Worm (Caenorhabditis elegans): ENCODE results near the gene F47E1.4.

Gene F47E1.4

DNA sequence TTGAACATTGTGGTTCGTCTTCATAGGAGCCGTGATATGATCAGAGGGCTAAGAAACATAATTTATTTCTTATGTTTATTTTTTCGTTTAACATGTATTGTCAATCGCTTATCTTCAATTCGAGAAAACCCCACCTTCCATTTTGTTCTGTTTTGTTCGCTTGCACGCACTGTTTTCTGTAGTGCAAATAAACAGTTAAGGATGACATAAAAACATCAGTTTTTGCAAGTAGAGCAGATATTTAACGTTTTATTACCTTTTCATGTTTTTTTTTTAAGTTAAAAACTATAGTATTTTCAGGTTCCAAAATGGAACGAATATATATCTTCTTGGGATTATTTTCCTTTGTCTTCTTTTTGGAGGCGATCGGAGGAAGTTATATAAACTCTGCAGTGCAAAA lies 5.3 kb upstream of the F47E1.4 start, which contains the start of gene F47E1.2:
F47E1.2 (plus strand) TSS at position 301 of the 400 bp plus-strand sequence.
- TF ChIP-seq tbx-37 (GFP tag; conservative IDR thresholded peaks at IDR 0.05) (no peak), ama-1 (optimal IDR thresholded peaks at IDR 0.05) (no peak), scrt-1 (GFP tag; IDR thresholded peaks at IDR 0.05) (no peak), ceh-13 (GFP tag; optimal IDR thresholded peaks at IDR 0.05) (no peak), tra-4 (tag; optimal IDR thresholded peaks at IDR 0.05) (no peak), sea-1 (GFP tag; conservative IDR thresholded peaks at IDR 0.05) (no peak), B0310.2 (tag; optimal IDR thresholded peaks at IDR 0.05) (no peak), F13C5.2 (tag; optimal IDR thresholded peaks at IDR 0.05) (no peak), flt-1 (GFP tag; IDR thresholded peaks at IDR 0.05) (no peak), hmg-4 (GFP tag; optimal IDR thresholded peaks at IDR 0.05) (no peak), pes-1 (GFP tag; IDR thresholded peaks at IDR 0.05) (no peak), ceh-36 (tag; optimal IDR thresholded peaks at IDR 0.05) (no peak), tbx-11 (GFP tag; IDR thresholded peaks at IDR 0.05) (no peak), hnd-1 (tag; optimal IDR thresholded peaks at IDR 0.05) (no peak)

DNA sequence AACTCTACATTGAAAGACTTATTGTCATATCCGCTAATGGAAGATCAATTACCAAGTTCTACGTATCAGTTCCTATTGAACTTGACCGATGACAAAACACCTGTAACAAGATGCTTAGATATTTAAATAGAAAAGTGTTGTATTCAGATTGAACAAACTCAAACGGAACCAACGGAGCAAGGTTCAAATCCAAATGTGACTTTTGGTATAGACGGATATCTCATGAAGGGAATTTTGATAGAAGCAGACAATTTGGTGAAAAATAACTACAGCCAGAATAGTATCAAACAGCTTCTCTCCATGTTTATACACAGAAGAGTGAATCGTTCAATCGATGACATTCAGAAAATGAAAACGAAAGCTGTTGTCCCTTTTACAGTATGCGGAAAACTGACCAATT lies 816 bp downstream of the F47E1.4 start:
- no peak for TF ChIP-seq tbx-37 (GFP tag; conservative IDR thresholded peaks at IDR 0.05)
- no peak for TF ChIP-seq pes-1 (GFP tag; IDR thresholded peaks at IDR 0.05)
- TF ChIP-seq ama-1 (optimal IDR thresholded peaks at IDR 0.05) = no peak
- TF ChIP-seq flt-1 (GFP tag; IDR thresholded peaks at IDR 0.05) = no peak
- TF ChIP-seq hmg-4 (GFP tag; optimal IDR thresholded peaks at IDR 0.05) = no peak
- TF ChIP-seq tbx-11 (GFP tag; IDR thresholded peaks at IDR 0.05) = no peak
- TF ChIP-seq F13C5.2 (tag; optimal IDR thresholded peaks at IDR 0.05) = no peak
- no peak for TF ChIP-seq aly-1 (tag; optimal IDR thresholded peaks at IDR 0.05)

DNA sequence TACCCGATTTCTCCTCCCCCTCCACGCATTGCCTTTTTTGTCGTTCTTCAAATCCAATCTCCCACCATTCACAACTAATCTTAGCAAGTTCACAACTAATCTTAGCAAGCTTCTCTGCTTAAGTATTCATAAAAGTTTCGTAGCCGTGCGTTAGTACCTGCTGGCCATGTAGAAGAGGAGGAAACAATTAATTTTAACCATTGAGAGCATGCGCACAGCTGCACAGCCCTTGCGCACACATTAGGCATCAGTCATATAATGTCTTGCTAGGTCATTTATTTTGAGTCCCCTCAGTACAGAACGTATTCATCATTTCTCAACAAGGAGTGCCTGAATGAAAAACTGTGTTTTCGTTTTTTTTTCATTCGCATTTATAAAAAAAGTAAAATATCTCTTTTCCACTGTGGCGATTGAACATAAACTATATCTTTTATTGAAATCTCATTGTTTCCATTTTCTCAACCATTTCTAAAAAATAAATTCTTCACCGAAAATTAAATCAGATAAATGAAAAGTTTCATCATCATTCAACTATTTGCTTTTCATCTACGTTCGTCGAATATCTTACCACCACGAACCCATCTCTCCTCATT lies 4.7 kb downstream of the F47E1.4 start:
- no peak for TF ChIP-seq ama-1 (optimal IDR thresholded peaks at IDR 0.05)
- TF ChIP-seq tbx-37 (GFP tag; conservative IDR thresholded peaks at IDR 0.05) = no peak
- TF ChIP-seq hnd-1 (tag; optimal IDR thresholded peaks at IDR 0.05) = no peak
- TF ChIP-seq ceh-36 (tag; optimal IDR thresholded peaks at IDR 0.05) = no peak
- no peak for TF ChIP-seq tbx-11 (GFP tag; IDR thresholded peaks at IDR 0.05)
- TF ChIP-seq hmg-4 (GFP tag; optimal IDR thresholded peaks at IDR 0.05) = no peak
- TF ChIP-seq scrt-1 (GFP tag; IDR thresholded peaks at IDR 0.05) = no peak
- TF ChIP-seq ceh-13 (GFP tag; optimal IDR thresholded peaks at IDR 0.05) = no peak
- no peak for TF ChIP-seq B0310.2 (tag; optimal IDR thresholded peaks at IDR 0.05)
- TF ChIP-seq tra-4 (tag; optimal IDR thresholded peaks at IDR 0.05) = no peak
- no peak for TF ChIP-seq sea-1 (GFP tag; conservative IDR thresholded peaks at IDR 0.05)
- TF ChIP-seq aly-1 (tag; optimal IDR thresholded peaks at IDR 0.05) = no peak
- no peak for TF ChIP-seq pes-1 (GFP tag; IDR thresholded peaks at IDR 0.05)
- no peak for TF ChIP-seq F13C5.2 (tag; optimal IDR thresholded peaks at IDR 0.05)
- TF ChIP-seq flt-1 (GFP tag; IDR thresholded peaks at IDR 0.05) = no peak
- TF ChIP-seq ets-7 (tag; optimal IDR thresholded peaks at IDR 0.05) = no peak
- TF ChIP-seq hmbx-1 (tag; optimal IDR thresholded peaks at IDR 0.05) = no peak

DNA sequence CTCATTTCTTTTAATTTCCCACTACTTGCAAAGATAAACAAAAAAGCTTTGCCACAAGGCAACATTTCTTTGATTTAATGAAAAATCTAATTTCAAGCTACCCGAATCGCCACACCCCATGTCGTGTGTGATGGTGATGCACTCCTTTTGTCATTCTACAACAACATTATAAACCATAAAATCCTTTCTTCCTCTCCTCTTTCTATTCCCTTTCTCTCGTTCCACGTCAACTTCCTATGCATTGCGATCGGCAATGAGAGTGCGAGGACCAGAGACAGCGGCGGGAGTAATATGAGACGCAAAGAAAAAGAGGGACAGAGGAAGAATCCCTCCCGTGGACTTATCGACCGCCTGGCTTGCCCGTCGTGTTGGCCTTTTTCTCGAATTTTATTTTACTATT lies 5.5 kb downstream of the F47E1.4 start:
- no peak for TF ChIP-seq ets-7 (tag; optimal IDR thresholded peaks at IDR 0.05)
- TF ChIP-seq aly-1 (tag; optimal IDR thresholded peaks at IDR 0.05) = peak; percentile 18
- TF ChIP-seq hmg-4 (GFP tag; optimal IDR thresholded peaks at IDR 0.05) = peak; percentile 63

DNA sequence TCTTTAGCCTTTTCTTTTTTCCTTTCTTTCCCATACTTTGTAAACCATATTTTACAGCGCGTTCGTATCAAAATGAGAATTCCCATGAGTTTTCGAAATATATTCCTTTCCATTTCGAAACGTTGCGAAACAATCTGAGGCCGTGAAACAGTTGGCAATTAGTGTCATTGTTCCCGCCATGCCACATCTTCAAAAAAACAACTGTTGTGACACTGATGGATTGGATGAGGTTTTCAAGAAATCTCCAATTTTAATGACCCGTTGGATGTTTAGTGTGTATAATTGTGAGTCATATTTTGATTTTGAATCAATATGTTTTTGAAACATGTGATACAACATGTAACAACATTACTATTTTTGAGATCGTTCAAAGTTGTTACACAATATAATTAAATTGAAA lies 6.4 kb downstream of the F47E1.4 start:
- no peak for TF ChIP-seq flt-1 (GFP tag; IDR thresholded peaks at IDR 0.05)
- TF ChIP-seq B0310.2 (tag; optimal IDR thresholded peaks at IDR 0.05) = no peak
- TF ChIP-seq tbx-37 (GFP tag; conservative IDR thresholded peaks at IDR 0.05) = no peak
- no peak for TF ChIP-seq hnd-1 (tag; optimal IDR thresholded peaks at IDR 0.05)
- no peak for TF ChIP-seq hmg-4 (GFP tag; optimal IDR thresholded peaks at IDR 0.05)
- no peak for TF ChIP-seq ama-1 (optimal IDR thresholded peaks at IDR 0.05)
- TF ChIP-seq aly-1 (tag; optimal IDR thresholded peaks at IDR 0.05) = no peak
- TF ChIP-seq pes-1 (GFP tag; IDR thresholded peaks at IDR 0.05) = no peak
- no peak for TF ChIP-seq tbx-11 (GFP tag; IDR thresholded peaks at IDR 0.05)
- TF ChIP-seq hmbx-1 (tag; optimal IDR thresholded peaks at IDR 0.05) = no peak
- no peak for TF ChIP-seq F13C5.2 (tag; optimal IDR thresholded peaks at IDR 0.05)
- TF ChIP-seq ceh-13 (GFP tag; optimal IDR thresholded peaks at IDR 0.05) = no peak
- no peak for TF ChIP-seq ceh-36 (tag; optimal IDR thresholded peaks at IDR 0.05)

DNA sequence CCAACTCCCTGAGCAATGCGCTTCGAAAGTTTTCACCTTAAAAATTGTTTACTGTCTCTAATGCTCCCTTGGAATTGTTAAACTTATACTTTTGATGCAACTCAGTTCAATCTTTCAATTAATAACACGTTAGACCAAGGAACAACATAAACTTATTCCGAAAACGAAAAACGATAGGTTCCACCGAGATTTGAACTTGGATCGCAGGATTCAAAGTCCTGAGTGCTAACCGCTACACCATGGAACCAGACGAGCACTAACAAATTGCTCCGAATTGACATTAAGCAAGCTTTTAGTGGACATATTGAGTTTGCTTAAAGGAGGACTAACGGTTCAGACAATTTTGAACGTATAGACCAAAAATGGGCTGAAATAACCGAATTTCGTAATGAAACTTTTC lies 11.9 kb downstream of the F47E1.4 start:
- TF ChIP-seq hmg-4 (GFP tag; optimal IDR thresholded peaks at IDR 0.05) (no peak), F13C5.2 (tag; optimal IDR thresholded peaks at IDR 0.05) (no peak), aly-1 (tag; optimal IDR thresholded peaks at IDR 0.05) (no peak)

DNA sequence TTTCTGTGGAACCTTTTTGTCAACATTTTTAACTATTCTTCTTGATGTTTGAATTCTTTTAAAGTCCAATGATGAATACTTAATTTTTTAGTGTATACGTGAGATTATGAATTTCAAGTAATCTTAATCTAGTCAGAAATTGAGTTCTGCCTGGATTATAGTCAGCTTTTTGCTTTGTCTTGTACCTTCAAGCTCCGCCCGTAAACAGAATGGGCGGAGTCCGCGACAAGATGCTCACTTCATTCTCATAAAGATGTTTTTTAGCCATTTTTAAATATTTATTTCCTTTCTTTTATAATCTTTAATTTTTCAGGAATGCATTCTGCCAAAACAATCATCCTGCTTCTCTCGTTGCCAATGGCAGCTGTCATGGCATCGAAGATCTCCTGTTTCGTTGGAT lies 14.3 kb downstream of the F47E1.4 start, which contains the start of gene F47E1.1:
F47E1.1 (plus strand) TSS at position 301 of the 400 bp plus-strand sequence.
- TF ChIP-seq hnd-1 (tag; optimal IDR thresholded peaks at IDR 0.05) (no peak), ets-7 (tag; optimal IDR thresholded peaks at IDR 0.05) (no peak), hmg-4 (GFP tag; optimal IDR thresholded peaks at IDR 0.05) (no peak), tbx-37 (GFP tag; conservative IDR thresholded peaks at IDR 0.05) (no peak), F13C5.2 (tag; optimal IDR thresholded peaks at IDR 0.05) (no peak), B0310.2 (tag; optimal IDR thresholded peaks at IDR 0.05) (no peak), scrt-1 (GFP tag; IDR thresholded peaks at IDR 0.05) (no peak), ama-1 (optimal IDR thresholded peaks at IDR 0.05) (no peak), tra-4 (tag; optimal IDR thresholded peaks at IDR 0.05) (no peak), aly-1 (tag; optimal IDR thresholded peaks at IDR 0.05) (no peak), ceh-36 (tag; optimal IDR thresholded peaks at IDR 0.05) (no peak), sea-1 (GFP tag; conservative IDR thresholded peaks at IDR 0.05) (no peak), tbx-11 (GFP tag; IDR thresholded peaks at IDR 0.05) (no peak), ceh-13 (GFP tag; optimal IDR thresholded peaks at IDR 0.05) (no peak), flt-1 (GFP tag; IDR thresholded peaks at IDR 0.05) (no peak)

DNA sequence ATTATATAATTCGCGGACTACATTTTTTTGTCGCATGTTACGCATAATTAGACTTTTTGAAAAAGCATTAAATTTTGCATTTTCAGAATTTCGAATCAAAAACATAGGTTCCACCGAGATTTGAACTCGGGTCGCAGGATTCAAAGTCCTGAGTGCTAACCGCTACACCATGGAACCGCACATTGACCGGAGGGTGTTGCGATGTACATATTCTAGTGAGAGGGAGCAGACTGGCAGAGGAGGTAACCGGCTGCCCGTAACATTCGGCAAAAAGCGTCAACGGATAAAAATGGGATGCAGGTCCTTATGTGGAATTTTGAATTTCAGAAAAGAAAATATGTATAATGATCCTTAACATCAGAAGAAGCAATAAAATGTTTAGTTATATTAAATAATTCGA lies 15.5 kb downstream of the F47E1.4 start:
- TF ChIP-seq B0310.2 (tag; optimal IDR thresholded peaks at IDR 0.05) = no peak
- TF ChIP-seq ceh-13 (GFP tag; optimal IDR thresholded peaks at IDR 0.05) = no peak
- peak; percentile 79 for TF ChIP-seq tbx-11 (GFP tag; IDR thresholded peaks at IDR 0.05)
- peak; percentile 78 for TF ChIP-seq sea-1 (GFP tag; conservative IDR thresholded peaks at IDR 0.05)
- TF ChIP-seq hmbx-1 (tag; optimal IDR thresholded peaks at IDR 0.05) = no peak
- no peak for TF ChIP-seq ama-1 (optimal IDR thresholded peaks at IDR 0.05)
- TF ChIP-seq hnd-1 (tag; optimal IDR thresholded peaks at IDR 0.05) = peak; percentile 3
- TF ChIP-seq ets-7 (tag; optimal IDR thresholded peaks at IDR 0.05) = no peak
- TF ChIP-seq tbx-37 (GFP tag; conservative IDR thresholded peaks at IDR 0.05) = peak; percentile 78
- TF ChIP-seq F13C5.2 (tag; optimal IDR thresholded peaks at IDR 0.05) = peak; percentile 65
- peak; percentile 58 for TF ChIP-seq tra-4 (tag; optimal IDR thresholded peaks at IDR 0.05)
- no peak for TF ChIP-seq aly-1 (tag; optimal IDR thresholded peaks at IDR 0.05)
- peak; percentile 87 for TF ChIP-seq pes-1 (GFP tag; IDR thresholded peaks at IDR 0.05)
- TF ChIP-seq hmg-4 (GFP tag; optimal IDR thresholded peaks at IDR 0.05) = peak; percentile 60
- peak; percentile 89 for TF ChIP-seq scrt-1 (GFP tag; IDR thresholded peaks at IDR 0.05)
- TF ChIP-seq flt-1 (GFP tag; IDR thresholded peaks at IDR 0.05) = peak; percentile 90
- peak; percentile 35 for TF ChIP-seq ceh-36 (tag; optimal IDR thresholded peaks at IDR 0.05)

Measured in whole organism, early embryonic.